Worm (Caenorhabditis elegans) whole organism, late embryonic: ENCODE results near the gene T27F7.12.

Experiments
- F13H6.1 ChIP-seq: sonication (generic microtip); optimal IDR thresholded peaks from 2 replicates; lab custom pipeline; 2016; ENCODE audit warnings: missing genetic modification characterization, missing compliant biosample characterization
- hlh-13 ChIP-seq: fragments of 200-800 bp; sonication (Bioruptor generic); optimal IDR thresholded peaks from 2 replicates; lab custom pipeline; 2018; ENCODE audit warnings: mild to moderate bottlenecking, missing genetic modification characterization, missing compliant biosample characterization
- hlh-15 ChIP-seq: sonication (generic microtip); optimal IDR thresholded peaks from 2 replicates; lab custom pipeline; 2016; ENCODE audit warnings: missing genetic modification characterization, missing compliant biosample characterization
- lin-11 ChIP-seq: fragments of 200-800 bp; sonication (Bioruptor generic); optimal IDR thresholded peaks from 2 replicates; lab custom pipeline; 2018; ENCODE audit warnings: mild to moderate bottlenecking, missing genetic modification characterization, missing compliant biosample characterization
- mec-3 ChIP-seq: sonication (generic microtip); optimal IDR thresholded peaks from 2 replicates; lab custom pipeline; 2016; ENCODE audit warnings: borderline replicate concordance, missing genetic modification characterization, missing compliant biosample characterization
- nhr-11 ChIP-seq: fragments of 150-350 bp; optimal IDR thresholded peaks from 2 replicates; lab custom pipeline; 2014; ENCODE audit warnings: missing biosample characterization, missing genetic modification characterization
- npax-4 ChIP-seq: sonication (generic microtip); optimal IDR thresholded peaks from 2 replicates; lab custom pipeline; 2016; ENCODE audit warnings: missing genetic modification characterization, missing compliant biosample characterization
- pag-3 ChIP-seq: sonication (generic microtip); optimal IDR thresholded peaks from 2 replicates; lab custom pipeline; 2016; ENCODE audit warnings: missing compliant biosample characterization, missing genetic modification characterization, borderline replicate concordance
- pat-9 ChIP-seq: fragments of 200-800 bp; sonication (Bioruptor generic); optimal IDR thresholded peaks from 2 replicates; lab custom pipeline; 2018; ENCODE audit warnings: mild to moderate bottlenecking, missing genetic modification characterization, moderate library complexity, missing compliant biosample characterization
- pha-4 ChIP-seq: fragments of 150-350 bp; optimal IDR thresholded peaks from 2 replicates; lab custom pipeline; 2018; ENCODE audit warnings: missing biosample characterization, missing genetic modification reagents, missing genetic modification characterization
- tbx-2 ChIP-seq: sonication (generic microtip); optimal IDR thresholded peaks from 2 replicates; lab custom pipeline; 2016; ENCODE audit warnings: missing genetic modification characterization, missing compliant biosample characterization

DNA sequence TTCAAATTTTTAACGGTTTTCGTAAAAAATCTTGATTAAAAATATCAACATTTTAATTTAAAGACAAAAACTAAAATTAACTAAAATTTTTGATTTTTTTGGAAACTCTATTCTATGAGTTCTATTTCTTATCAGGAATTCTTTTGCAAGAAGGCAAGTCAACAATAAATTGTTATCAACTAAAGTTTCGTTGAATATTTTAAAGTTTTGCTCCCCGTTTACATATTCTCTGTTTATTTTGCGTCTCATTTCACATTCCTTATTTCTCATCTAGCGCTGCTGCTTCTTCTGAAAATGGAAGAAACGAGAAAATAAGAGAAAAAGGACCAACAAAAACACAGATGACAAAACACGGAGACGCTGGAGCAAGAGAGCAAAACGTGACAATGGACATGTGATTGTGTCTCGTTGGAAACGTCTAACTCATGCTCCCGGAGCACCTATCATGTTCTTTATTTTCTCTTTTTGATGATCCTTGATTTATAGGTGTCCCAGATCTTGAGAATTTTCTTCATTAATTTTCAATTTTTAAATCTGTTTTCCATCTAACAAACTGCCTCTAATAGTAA lies 30.7 kb downstream of the T27F7.12 start:
- TF ChIP-seq pat-9 (tag; lab: Kevin White, UChicago) (no peak), pha-4 (no peak), hlh-13 (GFP tag; lab: Kevin White, UChicago) (no peak), nhr-11 (no peak), lin-11 (tag; lab: Kevin White, UChicago) (no peak), F13H6.1 (tag; lab: Kevin White, UChicago) (no peak), pag-3 (tag; lab: Kevin White, UChicago) (no peak), tbx-2 (tag; lab: Kevin White, UChicago) (no peak), mec-3 (tag; lab: Kevin White, UChicago) (no peak), hlh-15 (no peak), npax-4 (no peak)
